Fruit fly (Drosophila melanogaster): ENCODE data around the gene Pdp1.

dm6 chr3L:7829609-7830008 is 37.6 kb downstream of the Pdp1 start:
- TF ChIP-seq CG8478 (optimal IDR thresholded peaks at IDR 0.05) = no peak
- no peak for TF ChIP-seq CTCF (optimal IDR thresholded peaks at IDR 0.05)
